Worm (Caenorhabditis elegans) whole organism, mixed stage, embryonic: ENCODE data around the gene dli-1.

ENCODE experiments used
- blmp-1 ChIP-seq: fragments of 150-350 bp; optimal IDR thresholded peaks from 2 replicates; lab custom pipeline; 2014; ENCODE audit warnings: missing biosample characterization, missing genetic modification characterization
- ces-1 ChIP-seq: fragments of 150-350 bp; optimal IDR thresholded peaks from 2 replicates; lab custom pipeline; 2014; ENCODE audit warnings: missing biosample characterization, missing genetic modification reagents, missing genetic modification characterization
- drap-1 ChIP-seq: fragments of 200-800 bp; sonication (Bioruptor generic); optimal IDR thresholded peaks from 3 replicates; lab custom pipeline; 2018; ENCODE audit warnings: mild to moderate bottlenecking, missing genetic modification characterization, missing compliant biosample characterization
- elt-1 ChIP-seq: sonication (generic microtip); optimal IDR thresholded peaks from 2 replicates; lab custom pipeline; 2017; ENCODE audit warnings: missing genetic modification characterization, mild to moderate bottlenecking, missing compliant biosample characterization, antibody characterized with exemption, moderate library complexity, borderline replicate concordance; ENCODE audit not compliant: insufficient read depth
- ham-2 ChIP-seq: fragments of 200-800 bp; sonication (Bioruptor generic); optimal IDR thresholded peaks from 2 replicates; lab custom pipeline; 2018; ENCODE audit warnings: mild to moderate bottlenecking, missing genetic modification characterization, missing compliant biosample characterization
- hlh-1 ChIP-seq: fragments of 150-350 bp; optimal IDR thresholded peaks from 2 replicates; lab custom pipeline; 2014; ENCODE audit warnings: missing biosample characterization, missing genetic modification reagents, missing genetic modification characterization
- mep-1 ChIP-seq: fragments of 150-350 bp; optimal IDR thresholded peaks from 2 replicates; lab custom pipeline; 2017; ENCODE audit warnings: missing biosample characterization, missing genetic modification reagents, missing genetic modification characterization, inconsistent platforms
- nhr-12 ChIP-seq: fragments of 150-350 bp; optimal IDR thresholded peaks from 2 replicates; lab custom pipeline; 2014; ENCODE audit warnings: missing biosample characterization, missing genetic modification characterization
- nhr-237 ChIP-seq: fragments of 150-350 bp; optimal IDR thresholded peaks from 2 replicates; lab custom pipeline; 2014; ENCODE audit warnings: missing biosample characterization, missing genetic modification characterization
- nhr-28 ChIP-seq: fragments of 150-350 bp; optimal IDR thresholded peaks from 2 replicates; lab custom pipeline; 2014; ENCODE audit warnings: missing biosample characterization, missing genetic modification characterization
- nhr-76 ChIP-seq: sonication (generic microtip); optimal IDR thresholded peaks from 2 replicates; lab custom pipeline; 2017; ENCODE audit warnings: missing biosample characterization, missing genetic modification characterization
- unc-39 ChIP-seq: fragments of 150-350 bp; optimal IDR thresholded peaks from 2 replicates; lab custom pipeline; 2014; ENCODE audit warnings: missing biosample characterization, missing genetic modification characterization
- unc-62 ChIP-seq: fragments of 150-350 bp; optimal IDR thresholded peaks from 2 replicates; lab custom pipeline; 2014; ENCODE audit warnings: missing biosample characterization, missing genetic modification reagents, missing genetic modification characterization
- ztf-11 ChIP-seq: fragments of 150-350 bp; optimal IDR thresholded peaks from 2 replicates; lab custom pipeline; 2014; ENCODE audit warnings: missing biosample characterization, missing genetic modification characterization

DNA sequence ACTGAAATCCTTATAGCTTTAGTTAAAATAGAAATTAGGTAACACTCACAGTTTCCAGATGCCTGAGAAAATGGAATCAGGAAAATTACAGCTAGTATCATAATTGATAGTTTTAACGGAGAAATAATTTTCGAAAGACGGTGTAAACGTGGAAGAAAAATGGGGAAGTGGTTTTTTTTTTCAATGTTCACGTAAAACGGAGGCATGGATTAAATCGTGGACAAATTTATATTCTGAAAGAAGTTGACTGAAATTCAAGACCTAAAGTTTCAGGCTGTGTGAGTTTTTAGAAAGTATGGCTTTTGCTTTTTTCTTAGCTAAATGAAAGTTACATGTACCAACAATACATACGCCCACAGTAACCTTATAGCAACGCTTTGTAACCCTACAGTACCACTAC lies 43.7 kb upstream of the dli-1 start, which contains the start of gene spe-43:
- TF ChIP-seq nhr-28 (tag; lab: Kevin White, UChicago) (no peak), mep-1 (tag; lab: Kevin White, UChicago) (no peak), drap-1 (GFP tag; lab: Kevin White, UChicago) (no peak), unc-62 (no peak), unc-39 (tag; lab: Kevin White, UChicago) (no peak), blmp-1 (tag; lab: Kevin White, UChicago) (no peak), hlh-1 (no peak), ces-1 (no peak), ztf-11 (tag; lab: Kevin White, UChicago) (no peak), ham-2 (no peak), elt-1 (tag; lab: Kevin White, UChicago) (no peak), nhr-237 (tag; lab: Kevin White, UChicago) (no peak), nhr-12 (tag; lab: Kevin White, UChicago) (no peak), nhr-76 (tag; lab: Kevin White, UChicago) (no peak)
